Worm (Caenorhabditis elegans) whole organism, late embryonic: ENCODE results near the gene ZK593.3.

Experiments used
- C38D4.7 ChIP-seq: fragments of 200-800 bp; sonication (Bioruptor generic); optimal IDR thresholded peaks from 2 replicates; lab custom pipeline; 2018; ENCODE audit warnings: mild to moderate bottlenecking, missing genetic modification characterization, moderate library complexity, missing compliant biosample characterization
- K02D7.2 ChIP-seq: sonication (generic microtip); optimal IDR thresholded peaks from 2 replicates; lab custom pipeline; 2017; ENCODE audit warnings: mild to moderate bottlenecking, missing genetic modification characterization, missing compliant biosample characterization
- ama-1 ChIP-seq: fragments of 150-350 bp; optimal IDR thresholded peaks from 2 replicates; lab custom pipeline; 2014
- ceh-24 ChIP-seq: sonication (generic microtip); optimal IDR thresholded peaks from 2 replicates; lab custom pipeline; 2016; ENCODE audit warnings: mild to moderate bottlenecking, missing genetic modification characterization, missing compliant biosample characterization
- elt-2 ChIP-seq: sonication (generic microtip); optimal IDR thresholded peaks from 2 replicates; lab custom pipeline; 2016; ENCODE audit warnings: missing genetic modification reagents, missing genetic modification characterization, missing compliant biosample characterization
- elt-4 ChIP-seq: sonication (generic microtip); optimal IDR thresholded peaks from 2 replicates; lab custom pipeline; 2016; ENCODE audit warnings: missing genetic modification characterization, missing compliant biosample characterization
- fkh-10 ChIP-seq: fragments of 150-350 bp; optimal IDR thresholded peaks from 2 replicates; lab custom pipeline; 2014; ENCODE audit warnings: missing biosample characterization, missing genetic modification reagents, missing genetic modification characterization
- lin-11 ChIP-seq: fragments of 200-800 bp; sonication (Bioruptor generic); optimal IDR thresholded peaks from 2 replicates; lab custom pipeline; 2018; ENCODE audit warnings: mild to moderate bottlenecking, missing genetic modification characterization, missing compliant biosample characterization
- nfya-1 ChIP-seq: sonication (generic microtip); optimal IDR thresholded peaks from 2 replicates; lab custom pipeline; 2017; ENCODE audit warnings: missing genetic modification characterization, mild to moderate bottlenecking, missing compliant biosample characterization, antibody characterized with exemption, moderate library complexity
- nhr-11 ChIP-seq: fragments of 150-350 bp; optimal IDR thresholded peaks from 2 replicates; lab custom pipeline; 2014; ENCODE audit warnings: missing biosample characterization, missing genetic modification characterization
- npax-4 ChIP-seq: sonication (generic microtip); optimal IDR thresholded peaks from 2 replicates; lab custom pipeline; 2016; ENCODE audit warnings: missing genetic modification characterization, missing compliant biosample characterization
- odd-2 ChIP-seq: sonication (generic microtip); optimal IDR thresholded peaks from 2 replicates; lab custom pipeline; 2017; ENCODE audit warnings: antibody characterized with exemption, mild to moderate bottlenecking, missing genetic modification characterization, missing compliant biosample characterization
- pqm-1 ChIP-seq: sonication (generic microtip); optimal IDR thresholded peaks from 2 replicates; lab custom pipeline; 2016; ENCODE audit warnings: missing genetic modification characterization, missing compliant biosample characterization
- ztf-16 ChIP-seq: sonication (generic microtip); optimal IDR thresholded peaks from 2 replicates; lab custom pipeline; 2017; ENCODE audit warnings: missing genetic modification characterization, missing compliant biosample characterization

DNA sequence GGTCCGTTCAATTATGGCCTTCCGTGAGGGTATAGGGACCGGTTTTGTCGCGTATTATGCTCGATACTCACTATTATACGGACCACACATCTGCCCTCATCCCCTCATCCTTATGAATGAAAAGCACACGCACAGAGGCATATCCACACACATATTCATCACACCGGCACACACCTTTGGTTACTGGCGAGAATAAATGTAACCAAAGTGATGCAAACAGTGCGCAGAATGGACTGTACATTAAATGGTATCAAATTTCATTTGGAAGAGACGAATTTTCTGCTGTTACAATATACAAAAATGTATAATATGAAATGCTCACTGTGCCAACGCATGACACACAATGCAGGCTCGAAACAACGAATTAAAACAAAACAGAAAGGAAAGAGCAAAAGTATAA lies 45.8 kb upstream of the ZK593.3 start:
- TF ChIP-seq elt-2 (tag; lab: Kevin White, UChicago) (no peak), elt-4 (tag; lab: Kevin White, UChicago) (no peak), nhr-11 (tag; lab: Kevin White, UChicago) (no peak), lin-11 (tag; lab: Kevin White, UChicago) (no peak), npax-4 (tag; lab: Kevin White, UChicago) (no peak), fkh-10 (no peak), odd-2 (tag; lab: Kevin White, UChicago) (no peak), nfya-1 (tag; lab: Kevin White, UChicago) (no peak), ztf-16 (tag; lab: Kevin White, UChicago) (no peak), ama-1 (lab: Kevin White, UChicago) (no peak), C38D4.7 (GFP tag; lab: Kevin White, UChicago) (no peak), K02D7.2 (tag; lab: Kevin White, UChicago) (no peak), ceh-24 (tag; lab: Kevin White, UChicago) (no peak), pqm-1 (no peak)
